Fruit fly (Drosophila melanogaster): Measurements from ENCODE around the gene CG16853.
A peak's percentile ranks its signal among the peaks of the same experiment; 100 is the strongest.

CG16853 gene

DNA sequence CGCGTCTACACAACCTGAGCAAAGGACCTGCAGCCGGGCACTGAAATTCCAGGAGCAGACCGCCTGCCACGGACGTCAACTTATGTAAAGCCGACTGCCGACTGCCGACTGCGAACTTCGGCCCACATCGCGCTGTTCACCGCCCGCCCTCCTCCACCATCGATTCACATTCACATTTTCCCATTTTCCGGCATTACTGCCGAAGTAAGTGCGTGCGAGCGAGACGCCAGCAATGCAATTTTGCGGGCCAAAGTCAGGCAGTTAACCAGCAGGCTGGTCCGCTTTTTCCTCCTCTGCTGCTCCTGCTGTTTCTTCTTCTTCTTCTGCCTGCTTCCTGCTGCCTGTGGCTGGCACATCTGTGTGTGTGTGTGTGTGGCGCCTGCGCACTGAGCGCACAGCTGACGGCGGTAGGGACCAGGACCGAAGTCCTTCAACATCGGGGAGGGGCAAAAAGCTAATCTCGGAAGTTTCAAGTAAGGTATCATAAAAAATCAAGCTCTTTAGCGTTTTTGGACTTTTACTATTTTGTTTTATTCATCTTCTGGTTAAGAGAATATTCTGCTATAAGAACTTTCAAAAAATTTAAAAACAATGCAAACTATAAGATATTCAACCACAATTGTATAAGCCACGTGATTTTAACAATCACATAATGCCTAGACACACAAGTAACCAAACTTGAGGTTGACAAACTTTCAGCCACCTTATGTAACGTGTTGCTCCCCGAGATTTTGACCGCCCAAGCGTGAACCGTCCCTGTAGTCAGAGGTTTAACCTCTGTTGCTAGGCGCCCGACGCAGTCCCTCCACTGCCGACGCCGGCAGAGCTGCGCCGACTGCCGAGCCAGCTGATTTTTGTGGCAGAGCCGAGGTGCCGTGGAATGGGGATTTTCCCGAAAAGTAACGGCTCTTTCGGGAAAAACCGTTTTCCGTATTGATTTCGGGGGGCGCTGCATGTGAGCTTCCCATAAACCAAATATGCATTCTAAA, 6.0 kb downstream of the CG16853 start (continued):
- TF ChIP-seq CG11294 (GFP tag; IDR thresholded peaks at IDR 0.05) (peak; percentile 45; the same call in 1 of the 2 replicates), topi (GFP tag; optimal IDR thresholded peaks at IDR 0.05) (peak; percentile 86), CG7368 (GFP tag; optimal IDR thresholded peaks at IDR 0.05) (peak; percentile 45), Eip75B (GFP tag; optimal IDR thresholded peaks at IDR 0.05) (peak; percentile 85), CG1621 (tag; optimal IDR thresholded peaks at IDR 0.05) (peak; percentile 16), fkh (GFP tag; optimal IDR thresholded peaks at IDR 0.05) (no peak), CG4318 (GFP tag; optimal IDR thresholded peaks at IDR 0.05) (peak; percentile 69), CG6808 (GFP tag; optimal IDR thresholded peaks at IDR 0.05) (peak; percentile 85), vri (GFP tag; optimal IDR thresholded peaks at IDR 0.05) (peak; percentile 41), spab (GFP tag; optimal IDR thresholded peaks at IDR 0.05) (peak; percentile 85), OdsH (GFP tag; optimal IDR thresholded peaks at IDR 0.05) (peak; percentile 84)

- TF ChIP-seq CG3032 (tag; optimal IDR thresholded peaks at IDR 0.05) (peak; percentile 26), lz (GFP tag; optimal IDR thresholded peaks at IDR 0.05) (peak; percentile 17), CG8119 (GFP tag; IDR thresholded peaks at IDR 0.05) (peak; percentile 71), CG6792 (GFP tag; optimal IDR thresholded peaks at IDR 0.05) (no peak), CG15336 (GFP tag; IDR thresholded peaks at IDR 0.05) (peak; percentile 49; the same call in 1 of the 2 replicates), CG6276 (GFP tag; optimal IDR thresholded peaks at IDR 0.05) (peak; percentile 74), dsx (GFP tag; optimal IDR thresholded peaks at IDR 0.05; ENCODE audit: poor library complexity, severe bottlenecking) (peak; percentile 21), Eip75B (GFP tag; optimal IDR thresholded peaks at IDR 0.05) (no peak), Ets21C (GFP tag; optimal IDR thresholded peaks at IDR 0.05) (no peak), CG11294 (GFP tag; IDR thresholded peaks at IDR 0.05) (0 out of 2 replicates have a peak, but pooled peaks have one; percentile 7), Hr39 (GFP tag; optimal IDR thresholded peaks at IDR 0.05) (peak; percentile 22), Lpt (GFP tag; optimal IDR thresholded peaks at IDR 0.05) (peak; percentile 60), eg (GFP tag; IDR thresholded peaks at IDR 0.05) (peak; percentile 65; the same call in 2 of the 3 replicates), CG11762 (GFP tag; optimal IDR thresholded peaks at IDR 0.05; ENCODE audit: insufficient read depth) (no peak), Met (GFP tag; optimal IDR thresholded peaks at IDR 0.05) (no peak), CG6854 (GFP tag; optimal IDR thresholded peaks at IDR 0.05) (peak; percentile 59), vri (GFP tag; optimal IDR thresholded peaks at IDR 0.05) (peak; percentile 22), CG7368 (GFP tag; optimal IDR thresholded peaks at IDR 0.05) (peak; percentile 26), Sox102F (GFP tag; optimal IDR thresholded peaks at IDR 0.05) (no peak), fd85E (GFP tag; optimal IDR thresholded peaks at IDR 0.05) (no peak), CG3919 (GFP tag; optimal IDR thresholded peaks at IDR 0.05) (peak; percentile 37), acj6 (GFP tag; optimal IDR thresholded peaks at IDR 0.05) (peak; percentile 7), OdsH (GFP tag; optimal IDR thresholded peaks at IDR 0.05) (no peak), spab (GFP tag; optimal IDR thresholded peaks at IDR 0.05) (peak; percentile 54), CG8632 (GFP tag; optimal IDR thresholded peaks at IDR 0.05) (no peak), salr (GFP tag; optimal IDR thresholded peaks at IDR 0.05) (no peak), CG16779 (tag; optimal IDR thresholded peaks at IDR 0.05) (peak; percentile 60), CG1621 (tag; optimal IDR thresholded peaks at IDR 0.05) (peak; percentile 49), ss (GFP tag; optimal IDR thresholded peaks at IDR 0.05) (peak; percentile 86 to 92), Blimp-1 (GFP tag; optimal IDR thresholded peaks at IDR 0.05) (peak; percentile 8), Sox15 (GFP tag; optimal IDR thresholded peaks at IDR 0.05) (peak; percentile 6), net (GFP tag; optimal IDR thresholded peaks at IDR 0.05) (peak; percentile 42), CG10631 (GFP tag; optimal IDR thresholded peaks at IDR 0.05) (no peak), cyc (GFP tag; optimal IDR thresholded peaks at IDR 0.05) (no peak), Sox14 (GFP tag; optimal IDR thresholded peaks at IDR 0.05) (no peak), Eip78C (GFP tag) (peak; percentile 79), Smox (GFP tag; optimal IDR thresholded peaks at IDR 0.05) (no peak), esn (GFP tag; optimal IDR thresholded peaks at IDR 0.05) (peak; percentile 10), Eip93F (GFP tag; optimal IDR thresholded peaks at IDR 0.05) (peak; percentile 7)
Measured at dm6 chr2L:13548786-13549780, 7.0 kb downstream of the CG16853 start, which contains the start of gene B4. TSS of gene B4 (minus strand) at chr2L:13549328.
